Worm (Caenorhabditis elegans) whole organism, early embryonic: Measurements from ENCODE around the gene srv-4.

Source experiments
- flt-1 ChIP-seq: fragments of 200-800 bp; sonication (Bioruptor generic); IDR thresholded peaks from 2 replicates; pipeline ENCODE4 v1.3.6; 2022; ENCODE audit warnings: missing genetic modification characterization, missing compliant biosample characterization
- tbx-37 ChIP-seq: fragments of 200-800 bp; sonication (Bioruptor generic); conservative IDR thresholded peaks from 2 replicates; pipeline ENCODE4 v1.3.6; 2022; ENCODE audit warnings: missing genetic modification reagents, missing genetic modification characterization, missing compliant biosample characterization

ce11 chrIV:4269308-4269707 lies 18.9 kb downstream of the srv-4 start, which contains the start of gene F36A4.3:
- TF ChIP-seq tbx-37 (no peak), flt-1 (GFP tag; lab: Robert Waterston, UW) (no peak)
